Worm (Caenorhabditis elegans) whole organism, young adult: ENCODE data around the gene dmsr-6.

Experiments used
- Y67H2A.10 ChIP-seq: fragments of 200-800 bp; sonication (Bioruptor generic); conservative IDR thresholded peaks from 2 replicates; pipeline ENCODE4 v1.3.6; 2022; ENCODE audit warnings: missing genetic modification reagents, missing genetic modification characterization, missing compliant biosample characterization
- ama-1 ChIP-seq, 3 experiments: fragments of 150-350 bp in 1 of 3; sonication (generic microtip) in 2 of 3; optimal IDR thresholded peaks; 2 replicates each; lab custom pipeline; 2014 to 2018; ENCODE audit warnings: missing biosample characterization in 2 of 3, missing genetic modification characterization in 2 of 3, missing genetic modification reagents in 2 of 3
- bed-1 ChIP-seq: fragments of 200-800 bp; sonication (Bioruptor generic); IDR thresholded peaks from 2 replicates; pipeline ENCODE4 v1.3.6; 2022; ENCODE audit warnings: missing genetic modification reagents, missing genetic modification characterization, missing compliant biosample characterization
- efl-1 ChIP-seq: fragments of 150-350 bp; optimal IDR thresholded peaks from 2 replicates; lab custom pipeline; 2014; ENCODE audit warnings: missing biosample characterization, missing genetic modification reagents, missing genetic modification characterization
- sea-2 ChIP-seq: fragments of 200-800 bp; sonication (Bioruptor generic); IDR thresholded peaks from 2 replicates; pipeline ENCODE4 v1.3.6; 2022; ENCODE audit warnings: missing genetic modification characterization, missing compliant biosample characterization
- unc-62 ChIP-seq: fragments of 150-350 bp; optimal IDR thresholded peaks from 2 replicates; lab custom pipeline; 2014; ENCODE audit warnings: missing biosample characterization, missing genetic modification reagents, missing genetic modification characterization
- ztf-28 ChIP-seq: fragments of 200-800 bp; sonication (Bioruptor generic); IDR thresholded peaks from 2 replicates; pipeline ENCODE4 v1.3.6; 2022; ENCODE audit warnings: missing genetic modification reagents, missing genetic modification characterization, missing compliant biosample characterization

DNA sequence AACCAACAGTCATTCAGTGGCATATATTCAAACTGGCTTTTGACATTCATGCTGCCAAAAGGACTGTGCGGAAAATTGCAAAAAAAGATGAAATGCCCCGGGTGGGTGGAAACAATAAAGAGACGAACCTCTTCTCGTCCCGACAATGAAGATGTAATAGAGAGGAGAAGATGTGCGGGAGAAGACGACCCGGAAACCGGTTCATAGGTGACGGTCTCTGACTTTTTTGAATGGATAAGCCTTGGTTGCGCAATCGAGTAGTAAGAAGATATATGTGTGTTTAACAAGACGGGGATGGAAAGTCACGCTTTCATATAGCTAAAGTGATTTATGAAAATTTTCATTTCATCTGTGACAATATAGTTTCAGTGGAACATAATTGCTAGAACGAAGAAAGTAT, 25.3 kb downstream of the dmsr-6 start:
- no peak for TF ChIP-seq ama-1 (optimal IDR thresholded peaks at IDR 0.05; lab: Kevin White, UChicago)
- TF ChIP-seq ama-1 (GFP tag; optimal IDR thresholded peaks at IDR 0.05; lab: Kevin White, UChicago), result no peak
- no peak for TF ChIP-seq bed-1 (GFP tag; lab: Robert Waterston, UW)
- TF ChIP-seq Y67H2A.10 (GFP tag; lab: Robert Waterston, UW), result no peak
- TF ChIP-seq ztf-28 (GFP tag; lab: Robert Waterston, UW), result no peak
- TF ChIP-seq efl-1 (GFP tag; lab: Kevin White, UChicago), result no peak
- no peak for TF ChIP-seq unc-62 (GFP tag; lab: Kevin White, UChicago)
- TF ChIP-seq sea-2 (GFP tag; lab: Robert Waterston, UW), result no peak
